Fruit fly (Drosophila melanogaster): ENCODE data around the gene RpL9.
A peak's percentile ranks its signal among the peaks of the same experiment; 100 is the strongest.

Gene RpL9

DNA sequence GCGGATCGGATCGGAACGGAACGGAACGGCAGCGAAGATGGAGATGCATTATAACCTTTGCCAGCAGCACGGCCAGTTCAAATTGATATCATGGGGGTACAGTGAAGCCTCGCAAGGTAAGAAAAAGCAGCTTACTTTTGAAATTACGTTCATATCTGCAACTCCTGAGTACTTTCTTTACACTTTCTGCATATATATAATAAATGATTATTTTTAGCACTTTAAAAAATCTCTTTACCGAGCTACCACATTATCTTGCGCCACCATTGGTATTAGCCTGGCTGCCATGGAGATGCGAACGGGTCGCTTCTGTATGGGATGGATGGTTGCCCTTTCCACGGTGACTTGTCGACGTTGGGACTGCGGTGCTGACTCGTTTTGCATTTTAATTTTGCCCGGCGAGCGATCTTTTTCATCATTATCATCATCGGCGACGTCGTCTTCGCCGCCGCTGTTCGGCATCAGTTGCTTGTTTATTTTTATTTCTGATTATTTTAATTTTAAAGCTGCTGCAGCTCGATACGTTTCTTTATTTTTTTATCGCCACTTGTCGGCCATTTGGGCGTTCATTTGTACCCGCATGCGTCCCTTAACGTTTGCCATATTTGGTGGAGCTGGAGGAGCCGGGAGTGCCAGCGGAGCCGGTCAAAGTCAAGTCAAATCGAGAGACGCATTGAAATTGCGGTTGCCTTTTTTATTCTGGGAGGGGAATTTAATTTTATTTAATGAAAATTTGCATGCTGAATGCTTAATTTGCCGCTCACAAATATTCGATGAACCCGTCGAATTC, 49.2 kb upstream of the RpL9 start (continued):
- TF ChIP-seq Hr4 (GFP tag; optimal IDR thresholded peaks at IDR 0.05) (peak; percentile 59), CG3032 (tag; optimal IDR thresholded peaks at IDR 0.05) (peak; percentile 89), svp (GFP tag) (peak; percentile 100), Smox (GFP tag; optimal IDR thresholded peaks at IDR 0.05) (peak; percentile 91), CG9139 (GFP tag; optimal IDR thresholded peaks at IDR 0.05) (peak; percentile 79), ss (GFP tag; optimal IDR thresholded peaks at IDR 0.05) (peak; percentile 86 to 92), CG32006 (GFP tag; optimal IDR thresholded peaks at IDR 0.05) (peak; percentile 50), Eip78C (GFP tag) (peak; percentile 98), Gug (GFP tag; IDR thresholded peaks at IDR 0.05) (peak; percentile 66), Hr39 (GFP tag; optimal IDR thresholded peaks at IDR 0.05) (peak; percentile 87), fkh (GFP tag; optimal IDR thresholded peaks at IDR 0.05) (no peak), vri (GFP tag; optimal IDR thresholded peaks at IDR 0.05) (peak; percentile 84), achi (GFP tag; optimal IDR thresholded peaks at IDR 0.05) (peak; percentile 88), CG11294 (GFP tag; IDR thresholded peaks at IDR 0.05) (no peak), CG10631 (GFP tag; optimal IDR thresholded peaks at IDR 0.05) (peak; percentile 90), CG11902 (GFP tag; optimal IDR thresholded peaks at IDR 0.05) (peak; percentile 93), Eip75B (GFP tag; optimal IDR thresholded peaks at IDR 0.05) (peak; percentile 93), pdm3 (GFP tag; optimal IDR thresholded peaks at IDR 0.05) (peak; percentile 90)

- TF ChIP-seq CG34406 (GFP tag; optimal IDR thresholded peaks at IDR 0.05), result peak; percentile 79
- peak; percentile 46 for TF ChIP-seq OdsH (GFP tag; optimal IDR thresholded peaks at IDR 0.05)
- peak; percentile 26 for TF ChIP-seq topi (GFP tag; optimal IDR thresholded peaks at IDR 0.05)
- peak; percentile 34; the same call in 1 of the 2 replicates for TF ChIP-seq CG15336 (GFP tag; IDR thresholded peaks at IDR 0.05)
- peak; percentile 52 for TF ChIP-seq acj6 (GFP tag; optimal IDR thresholded peaks at IDR 0.05)
- peak; percentile 46 for TF ChIP-seq CG16779 (tag; optimal IDR thresholded peaks at IDR 0.05)
- TF ChIP-seq CG8632 (GFP tag; optimal IDR thresholded peaks at IDR 0.05), result peak; percentile 80
- peak; percentile 63 for TF ChIP-seq spab (GFP tag; optimal IDR thresholded peaks at IDR 0.05)
- TF ChIP-seq Hr4 (GFP tag; optimal IDR thresholded peaks at IDR 0.05), result no peak
- TF ChIP-seq CG6808 (GFP tag; optimal IDR thresholded peaks at IDR 0.05), result peak; percentile 25
- peak; percentile 9 for TF ChIP-seq CG11762 (GFP tag; optimal IDR thresholded peaks at IDR 0.05; ENCODE audit: insufficient read depth)
- TF ChIP-seq Blimp-1 (GFP tag; optimal IDR thresholded peaks at IDR 0.05), result peak; percentile 41
- TF ChIP-seq CG10669 (GFP tag; optimal IDR thresholded peaks at IDR 0.05), result peak; percentile 70
- TF ChIP-seq CG10631 (GFP tag; optimal IDR thresholded peaks at IDR 0.05), result peak; percentile 76
- peak; percentile 80 for TF ChIP-seq dsx (GFP tag; optimal IDR thresholded peaks at IDR 0.05; ENCODE audit: poor library complexity, severe bottlenecking)
- peak; percentile 83 for TF ChIP-seq Eip78C (GFP tag)
- peak; percentile 31 for TF ChIP-seq Sox15 (GFP tag; optimal IDR thresholded peaks at IDR 0.05)
- TF ChIP-seq net (GFP tag; optimal IDR thresholded peaks at IDR 0.05), result no peak
- TF ChIP-seq lz (GFP tag; optimal IDR thresholded peaks at IDR 0.05), result peak; percentile 15
- TF ChIP-seq CG11294 (GFP tag; IDR thresholded peaks at IDR 0.05), result no peak
- peak; percentile 1 to 75 for TF ChIP-seq ss (GFP tag; optimal IDR thresholded peaks at IDR 0.05)
- TF ChIP-seq eg (GFP tag; IDR thresholded peaks at IDR 0.05), result no peak
- TF ChIP-seq esn (GFP tag; optimal IDR thresholded peaks at IDR 0.05), result peak; percentile 16
- peak; percentile 19 for TF ChIP-seq CG6792 (GFP tag; optimal IDR thresholded peaks at IDR 0.05)
- no peak for TF ChIP-seq CG1621 (tag; optimal IDR thresholded peaks at IDR 0.05)
- TF ChIP-seq CG9139 (GFP tag; optimal IDR thresholded peaks at IDR 0.05), result peak; percentile 62
- peak; percentile 85 for TF ChIP-seq CG3032 (tag; optimal IDR thresholded peaks at IDR 0.05)
- peak; percentile 46 for TF ChIP-seq CG11902 (GFP tag; optimal IDR thresholded peaks at IDR 0.05)
- TF ChIP-seq CG32006 (GFP tag; optimal IDR thresholded peaks at IDR 0.05), result peak; percentile 38
- no peak for TF ChIP-seq Hr38 (GFP tag; optimal IDR thresholded peaks at IDR 0.05)
- TF ChIP-seq CG8119 (GFP tag; IDR thresholded peaks at IDR 0.05), result peak; percentile 49; the same call in 1 of the 3 replicates
- no peak for TF ChIP-seq CG6276 (GFP tag; optimal IDR thresholded peaks at IDR 0.05)
- TF ChIP-seq fd85E (GFP tag; optimal IDR thresholded peaks at IDR 0.05), result no peak
- TF ChIP-seq CG3919 (GFP tag; optimal IDR thresholded peaks at IDR 0.05), result peak; percentile 31
- no peak for TF ChIP-seq dac (GFP tag; optimal IDR thresholded peaks at IDR 0.05)
- peak; percentile 84 for TF ChIP-seq Ets96B (tag; optimal IDR thresholded peaks at IDR 0.05)
- TF ChIP-seq CG6163 (GFP tag; IDR thresholded peaks at IDR 0.05), result peak; percentile 68
- TF ChIP-seq achi (GFP tag; optimal IDR thresholded peaks at IDR 0.05), result peak; percentile 68
- TF ChIP-seq Gug (GFP tag; IDR thresholded peaks at IDR 0.05), result peak; percentile 13; the same call in 1 of the 2 replicates
Observed at dm6 chr2L:11052493-11052788, 48.5 kb upstream of the RpL9 start.
